Fruit fly (Drosophila melanogaster): ENCODE measurements around the gene CG3119.

The CG3119 gene

DNA sequence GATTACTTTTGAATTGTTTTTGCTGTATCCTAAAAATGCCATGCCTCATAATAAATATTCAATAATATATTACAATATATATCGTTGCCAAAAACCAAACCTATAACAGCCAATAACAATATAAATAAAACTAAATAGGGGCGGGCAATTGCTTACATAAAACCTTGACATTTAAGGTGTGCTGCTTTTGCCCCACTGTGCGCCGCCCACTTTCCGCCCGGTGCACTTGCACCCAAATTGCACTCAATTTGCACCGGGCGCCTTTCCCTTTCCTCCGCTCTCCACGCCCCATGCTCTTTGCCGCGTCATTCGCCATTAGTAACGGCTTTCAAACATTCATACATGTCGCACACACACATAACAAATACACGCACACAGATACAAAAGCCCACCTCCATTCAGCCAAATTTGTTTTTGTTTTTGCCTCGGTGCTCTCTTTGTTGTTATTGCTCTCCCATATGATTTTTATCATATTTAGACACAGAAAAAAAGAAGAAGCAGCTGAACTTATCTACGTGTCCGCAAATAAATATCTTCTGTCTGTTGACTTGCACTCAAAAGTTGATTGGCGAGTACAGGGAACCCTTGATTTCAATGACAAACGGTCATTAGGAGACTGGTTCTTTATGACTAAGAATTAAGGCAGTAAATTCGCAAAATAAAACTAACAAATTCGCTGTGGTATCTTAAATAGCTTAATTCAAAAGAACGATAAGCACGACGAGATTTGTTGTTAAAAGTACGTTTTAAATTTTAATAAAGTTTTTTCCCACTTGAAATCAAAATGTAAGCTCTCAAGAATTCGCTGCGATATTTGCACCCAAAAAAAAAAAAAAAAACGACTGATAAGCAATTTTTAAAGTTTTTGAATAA is 20.5 kb upstream of the CG3119 start (continued):
- TF ChIP-seq br (GFP tag; optimal IDR thresholded peaks at IDR 0.05), result peak; percentile 33
- TF ChIP-seq fru (GFP tag; optimal IDR thresholded peaks at IDR 0.05), result peak; percentile 3
- TF ChIP-seq Abd-B (GFP tag; optimal IDR thresholded peaks at IDR 0.05), result no peak
- no peak for TF ChIP-seq usp (GFP tag; optimal IDR thresholded peaks at IDR 0.05)
- no peak for TF ChIP-seq Hr78 (GFP tag; optimal IDR thresholded peaks at IDR 0.05)
- TF ChIP-seq OdsH (GFP tag; optimal IDR thresholded peaks at IDR 0.05), result peak; percentile 24
- peak; percentile 41 for TF ChIP-seq ey (GFP tag; optimal IDR thresholded peaks at IDR 0.05)
- TF ChIP-seq dl (GFP tag; optimal IDR thresholded peaks at IDR 0.05; ENCODE audit: insufficient read depth in 1 of 2, partially characterized antibody in 2 of 2), result peak in 1 of 2 experiments; percentile 2
- TF ChIP-seq Dif (GFP tag; optimal IDR thresholded peaks at IDR 0.05; ENCODE audit: partially characterized antibody), result no peak
- TF ChIP-seq Hr83 (GFP tag; optimal IDR thresholded peaks at IDR 0.05; ENCODE audit: poor library complexity, severe bottlenecking), result peak; percentile 32

DNA sequence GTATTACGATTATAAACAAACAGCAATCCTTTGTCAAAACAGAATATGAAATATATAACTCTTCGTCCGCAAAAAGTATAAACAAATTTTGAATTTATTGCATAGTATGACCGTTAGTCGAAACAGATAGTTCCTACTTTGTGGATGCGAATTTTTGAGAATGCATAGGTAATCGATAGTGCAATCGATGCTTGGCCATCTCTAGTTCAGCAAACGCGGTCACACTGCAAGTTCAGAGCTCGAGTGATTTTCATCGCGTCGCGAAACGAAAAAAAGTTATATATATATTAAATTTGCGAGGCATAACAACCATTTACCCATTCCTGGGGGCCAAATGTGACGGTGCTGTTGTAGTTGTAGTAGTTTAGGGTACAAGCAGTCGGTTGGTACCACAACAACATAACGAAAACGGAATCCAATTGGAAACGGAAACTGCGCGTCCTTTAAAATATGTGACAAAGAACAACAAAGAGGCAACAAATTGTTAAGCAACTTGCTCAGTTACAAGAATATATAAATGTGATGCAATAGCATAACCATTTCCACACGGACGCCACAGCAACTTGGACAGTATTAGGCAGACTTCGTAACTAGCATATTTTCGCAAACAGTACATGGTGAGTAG is 19.4 kb upstream of the CG3119 start, which contains the start of gene CG2991:
TSS of gene CG2991 (plus strand) at position 205 of the 625 bp plus-strand sequence.
- no peak for TF ChIP-seq CrebA (GFP tag; optimal IDR thresholded peaks at IDR 0.05; ENCODE audit: borderline replicate concordance)
- peak; percentile 43 for TF ChIP-seq Sp1 (GFP tag; optimal IDR thresholded peaks at IDR 0.05)
- TF ChIP-seq Dif (GFP tag; optimal IDR thresholded peaks at IDR 0.05; ENCODE audit: partially characterized antibody), result no peak
- TF ChIP-seq dmrt93B (GFP tag; optimal IDR thresholded peaks at IDR 0.05), result no peak
- peak; percentile 3 for TF ChIP-seq br (GFP tag; optimal IDR thresholded peaks at IDR 0.05)
- TF ChIP-seq ey (GFP tag; optimal IDR thresholded peaks at IDR 0.05), result peak; percentile 20
- peak; percentile 64 for TF ChIP-seq tai (GFP tag; optimal IDR thresholded peaks at IDR 0.05)
- no peak for TF ChIP-seq Mio (GFP tag; optimal IDR thresholded peaks at IDR 0.05)
- TF ChIP-seq Hr78 (GFP tag; optimal IDR thresholded peaks at IDR 0.05), result no peak
- no peak for TF ChIP-seq sv (GFP tag; optimal IDR thresholded peaks at IDR 0.05)
- peak; percentile 11 for TF ChIP-seq dsf (GFP tag; optimal IDR thresholded peaks at IDR 0.05; ENCODE audit: borderline replicate concordance)
- peak; percentile 33 for TF ChIP-seq CG9705 (GFP tag; optimal IDR thresholded peaks at IDR 0.05)
- TF ChIP-seq rgr (GFP tag; optimal IDR thresholded peaks at IDR 0.05), result peak; percentile 12
- TF ChIP-seq Hr83 (GFP tag; optimal IDR thresholded peaks at IDR 0.05; ENCODE audit: poor library complexity, severe bottlenecking), result peak; percentile 73
- peak; percentile 57 for TF ChIP-seq Hnf4 (GFP tag; optimal IDR thresholded peaks at IDR 0.05)
- TF ChIP-seq woc (GFP tag; optimal IDR thresholded peaks at IDR 0.05), result peak; percentile 31
- no peak for TF ChIP-seq usp (GFP tag; optimal IDR thresholded peaks at IDR 0.05)
- no peak for TF ChIP-seq lola (GFP tag; optimal IDR thresholded peaks at IDR 0.05)
- TF ChIP-seq sage (GFP tag; optimal IDR thresholded peaks at IDR 0.05), result peak; percentile 63
- peak; percentile 28 for TF ChIP-seq brk (GFP tag; optimal IDR thresholded peaks at IDR 0.05)
- no peak for TF ChIP-seq pan (optimal IDR thresholded peaks at IDR 0.05)
- TF ChIP-seq jim (GFP tag; optimal IDR thresholded peaks at IDR 0.05), result no peak
- TF ChIP-seq CG32264 (GFP tag; optimal IDR thresholded peaks at IDR 0.05), result no peak
- no peak for TF ChIP-seq GATAd (GFP tag; optimal IDR thresholded peaks at IDR 0.05)
- TF ChIP-seq Vsx2 (GFP tag; optimal IDR thresholded peaks at IDR 0.05; ENCODE audit: partially characterized antibody), result no peak
- peak; percentile 53 for TF ChIP-seq h (GFP tag; optimal IDR thresholded peaks at IDR 0.05)
- peak; percentile 26 for TF ChIP-seq Jra (GFP tag; optimal IDR thresholded peaks at IDR 0.05)
- no peak for TF ChIP-seq dl (GFP tag; optimal IDR thresholded peaks at IDR 0.05; ENCODE audit: insufficient read depth in 1 of 2, partially characterized antibody in 2 of 2)
- no peak for TF ChIP-seq fru (GFP tag; optimal IDR thresholded peaks at IDR 0.05)
- TF ChIP-seq psq (GFP tag; optimal IDR thresholded peaks at IDR 0.05), result no peak
- no peak for TF ChIP-seq N (GFP tag; optimal IDR thresholded peaks at IDR 0.05)
- TF ChIP-seq OdsH (GFP tag; optimal IDR thresholded peaks at IDR 0.05), result no peak
- TF ChIP-seq Myc (optimal IDR thresholded peaks at IDR 0.05), result no peak
- TF ChIP-seq foxo (GFP tag; optimal IDR thresholded peaks at IDR 0.05), result peak; percentile 31 to 48
- TF ChIP-seq Abd-B (GFP tag; optimal IDR thresholded peaks at IDR 0.05), result no peak
- TF ChIP-seq Rel (GFP tag; optimal IDR thresholded peaks at IDR 0.05), result no peak
- peak; percentile 65 for TF ChIP-seq Rel (tag; optimal IDR thresholded peaks at IDR 0.05)
- no peak for TF ChIP-seq Dfd (GFP tag; optimal IDR thresholded peaks at IDR 0.05)
- peak; percentile 32 for TF ChIP-seq HLH106 (tag; optimal IDR thresholded peaks at IDR 0.05)

All from whole organism, wandering third instar larva.